Fruit fly (Drosophila melanogaster) Kc167 (cell line): ENCODE data around the gene CG8034.

ENCODE experiments used
- Myc ChIP-seq: fragments of >200 bp; optimal IDR thresholded peaks from 2 replicates; lab custom pipeline; 2017; ENCODE audit warnings: missing external identifiers
- Sin3A ChIP-seq: fragments of >200 bp; optimal IDR thresholded peaks from 2 replicates; lab custom pipeline; 2018; ENCODE audit warnings: missing external identifiers
- h ChIP-seq: fragments of >200 bp; optimal IDR thresholded peaks from 3 replicates; lab custom pipeline; 2018; ENCODE audit warnings: missing external identifiers
- insv ChIP-seq: fragments of >200 bp; optimal IDR thresholded peaks from 3 replicates; lab custom pipeline; 2018; ENCODE audit warnings: missing external identifiers
- psq ChIP-seq: fragments of >200 bp; optimal IDR thresholded peaks from 2 replicates; lab custom pipeline; 2017; ENCODE audit warnings: missing external identifiers
- ttk ChIP-seq: sonication (Bioruptor generic); optimal IDR thresholded peaks from 2 replicates; lab custom pipeline; 2017; ENCODE audit warnings: missing external identifiers

Gene CG8034

DNA sequence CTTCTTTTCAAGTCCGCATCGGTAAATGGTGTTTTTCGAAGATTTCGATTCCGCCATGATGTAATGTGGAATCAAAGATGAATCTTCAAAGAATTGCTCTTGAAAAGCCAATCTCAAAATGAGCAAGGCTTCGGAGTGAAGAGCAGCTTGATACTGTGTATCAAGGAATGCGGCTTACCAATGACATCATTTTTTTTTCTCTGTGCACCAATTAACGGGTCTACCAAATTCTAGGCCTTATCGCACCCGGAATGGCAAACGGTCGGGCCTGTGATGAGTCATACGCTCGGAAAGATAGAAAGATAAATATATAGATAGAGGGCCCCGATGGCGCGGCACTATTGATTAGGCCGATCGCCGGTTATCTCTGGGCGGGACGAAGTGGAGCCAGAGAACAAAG is 18.6 kb upstream of the CG8034 start:
- no peak for TF ChIP-seq ttk (lab: Kevin White, UChicago)
- no peak for TF ChIP-seq Myc
- no peak for TF ChIP-seq h (lab: Kevin White, UChicago)
- no peak for TF ChIP-seq psq (lab: Kevin White, UChicago)
- no peak for TF ChIP-seq insv (lab: Kevin White, UChicago)
- no peak for TF ChIP-seq Sin3A (lab: Kevin White, UChicago)

DNA sequence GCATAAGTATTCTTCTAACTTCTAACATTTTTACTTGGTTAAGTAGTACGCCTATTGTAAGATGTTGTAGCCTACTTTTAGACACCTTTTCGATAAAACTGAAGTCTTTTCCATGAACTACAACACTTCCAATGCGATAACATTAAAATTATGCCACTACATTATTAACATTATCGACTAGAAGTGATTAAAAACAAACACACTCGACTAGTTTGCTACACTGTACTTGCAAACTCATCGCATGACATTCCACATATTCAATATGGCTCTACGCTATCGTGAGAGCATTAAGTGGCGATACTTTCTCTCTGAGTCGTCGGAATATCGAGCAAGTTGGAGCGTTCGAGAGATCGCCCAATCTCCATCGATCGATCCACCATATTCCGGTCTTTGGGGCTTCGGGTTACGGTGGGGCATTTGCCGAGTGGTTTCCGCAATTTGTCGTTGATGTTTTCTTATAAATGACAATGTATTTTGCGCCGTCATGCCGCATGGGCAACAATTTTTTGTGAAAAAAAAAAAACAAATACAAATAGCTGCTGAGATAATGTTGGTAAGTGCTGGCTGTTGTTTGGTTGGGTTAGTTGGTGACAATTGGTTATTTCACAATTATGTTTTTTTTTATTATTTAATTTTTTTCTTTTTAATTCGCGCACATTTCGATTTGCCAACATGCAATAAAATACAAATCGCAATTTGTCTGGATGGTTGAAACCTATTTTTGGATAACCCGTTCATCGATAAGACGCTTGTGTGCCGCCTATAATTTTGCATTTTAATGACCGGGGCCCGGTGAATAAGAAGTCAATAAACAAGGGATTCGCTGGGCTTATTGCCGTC is 17.7 kb upstream of the CG8034 start:
- TF ChIP-seq ttk (lab: Kevin White, UChicago): no peak
- no peak for TF ChIP-seq Myc
- no peak for TF ChIP-seq Sin3A (lab: Kevin White, UChicago)
- TF ChIP-seq h (lab: Kevin White, UChicago): no peak
- no peak for TF ChIP-seq psq (lab: Kevin White, UChicago)
- TF ChIP-seq insv (lab: Kevin White, UChicago): no peak

DNA sequence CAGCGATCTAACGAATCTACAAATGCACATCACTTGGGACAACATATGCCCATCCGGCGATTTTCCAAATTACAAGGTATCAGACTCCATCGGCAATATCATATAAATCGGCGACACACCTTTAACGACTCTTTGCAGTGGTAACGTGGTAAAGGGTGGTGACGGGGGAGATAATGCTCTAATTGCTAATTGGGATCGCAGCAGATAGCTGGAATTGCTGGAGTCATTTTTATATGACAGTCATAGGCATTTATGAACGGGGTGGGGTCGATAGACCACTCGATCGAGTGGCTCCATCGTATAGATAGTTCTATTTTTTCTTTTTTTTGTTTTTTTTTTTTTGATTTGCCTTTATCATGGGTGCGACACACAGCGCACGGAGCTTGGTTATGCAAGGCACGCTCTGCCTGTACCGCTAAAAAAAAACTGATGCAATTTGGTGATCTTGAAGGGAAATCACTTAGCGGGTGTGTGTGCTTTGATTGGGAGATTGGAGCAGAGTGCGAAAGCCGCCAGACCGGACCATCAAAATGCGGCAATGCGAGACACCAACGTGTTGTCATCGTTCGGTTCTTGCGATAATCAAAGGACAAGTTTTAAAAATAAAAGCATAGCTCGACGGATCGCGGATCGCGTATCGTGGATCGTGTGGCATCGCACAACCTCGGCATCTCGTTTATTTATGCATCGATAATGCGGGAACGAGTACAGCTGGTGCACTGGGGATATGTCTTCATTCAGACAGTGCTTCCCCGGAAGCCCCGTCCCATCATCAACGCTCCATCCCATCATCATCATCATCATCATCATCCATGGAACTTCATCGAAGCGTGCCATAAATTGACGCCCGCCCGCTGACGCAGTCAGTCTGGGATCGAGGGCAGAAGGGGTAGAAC is 16.6 kb upstream of the CG8034 start:
- TF ChIP-seq ttk (lab: Kevin White, UChicago): no peak

DNA sequence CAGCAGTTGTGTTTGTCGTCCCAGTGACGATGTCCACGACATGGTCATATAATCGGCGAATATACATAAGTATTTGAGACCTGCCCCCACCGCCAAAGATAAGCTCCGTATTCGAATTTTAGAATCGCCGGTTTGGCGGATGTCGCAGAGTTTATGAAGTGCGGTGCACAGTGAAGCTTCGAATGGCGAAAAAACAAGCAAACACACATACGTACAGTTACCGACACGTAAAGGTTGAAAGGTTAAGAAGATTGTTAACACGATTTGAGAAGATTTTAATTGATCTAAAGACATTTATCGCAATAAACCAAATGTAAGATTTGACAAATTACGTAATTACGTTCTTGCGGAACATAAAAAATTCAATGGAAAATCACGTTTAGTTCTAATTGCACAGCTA is 11.7 kb upstream of the CG8034 start:
- TF ChIP-seq ttk (lab: Kevin White, UChicago): no peak
- TF ChIP-seq h (lab: Kevin White, UChicago): no peak
- TF ChIP-seq Myc: no peak
- TF ChIP-seq Sin3A (lab: Kevin White, UChicago): no peak
- no peak for TF ChIP-seq insv (lab: Kevin White, UChicago)
- TF ChIP-seq psq (lab: Kevin White, UChicago): no peak

dm6 chrX:19307810-19308456 is 10.0 kb upstream of the CG8034 start, which contains the start of gene CG8051:
CG8051 (minus strand) TSS chrX:19307925.
- TF ChIP-seq Sin3A (lab: Kevin White, UChicago): no peak
- TF ChIP-seq psq (lab: Kevin White, UChicago): no peak

- TF ChIP-seq insv (lab: Kevin White, UChicago): no peak
- TF ChIP-seq h (lab: Kevin White, UChicago): no peak
- no peak for TF ChIP-seq Myc
- no peak for TF ChIP-seq ttk (lab: Kevin White, UChicago)
- TF ChIP-seq psq (lab: Kevin White, UChicago): no peak
- TF ChIP-seq Sin3A (lab: Kevin White, UChicago): no peak
These were observed 8.6 kb upstream of the CG8034 start for dm6 chrX:19306531-19306930.

DNA sequence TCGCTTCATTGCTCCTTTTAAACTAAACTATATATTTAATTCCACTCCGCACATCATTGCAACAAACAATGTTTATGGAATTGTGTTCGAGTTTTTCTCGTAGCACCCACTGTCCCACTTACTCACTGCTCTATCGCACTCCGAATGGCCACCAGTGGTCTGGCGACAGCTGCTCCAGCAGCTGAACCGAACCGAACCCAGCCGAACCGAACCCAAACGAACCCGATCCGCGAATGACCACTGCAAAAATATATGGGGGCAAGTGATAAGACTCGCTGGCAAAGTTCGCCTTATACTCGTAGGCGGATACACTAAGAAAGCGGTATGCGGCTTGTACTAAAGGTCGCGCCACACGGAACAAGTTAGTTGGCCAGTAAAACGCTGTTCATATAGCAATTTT is 7.2 kb upstream of the CG8034 start:
- no peak for TF ChIP-seq h (lab: Kevin White, UChicago)
- no peak for TF ChIP-seq Myc
- no peak for TF ChIP-seq insv (lab: Kevin White, UChicago)
- no peak for TF ChIP-seq Sin3A (lab: Kevin White, UChicago)
- TF ChIP-seq ttk (lab: Kevin White, UChicago): no peak

DNA sequence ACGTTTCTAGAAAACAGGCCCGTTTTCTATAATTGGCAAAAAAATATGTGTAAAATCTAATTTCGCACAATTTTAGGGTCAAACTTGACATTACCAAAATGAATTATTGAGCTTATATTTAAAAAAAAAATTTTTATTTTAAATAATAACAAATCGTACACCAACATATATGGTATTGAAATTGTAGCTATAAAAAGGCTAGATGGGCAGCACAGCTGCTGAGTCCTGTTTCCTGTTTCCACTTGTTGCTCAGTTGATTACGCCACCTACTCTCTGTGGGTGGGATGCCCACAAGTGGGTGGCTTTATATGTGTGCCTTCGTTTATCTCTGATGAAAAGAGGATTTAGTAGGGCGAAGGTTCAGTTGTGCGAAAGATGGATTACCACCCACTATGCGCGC is 1.4 kb upstream of the CG8034 start:
- TF ChIP-seq ttk (lab: Kevin White, UChicago) (no peak), Myc (no peak), h (lab: Kevin White, UChicago) (no peak), insv (lab: Kevin White, UChicago) (no peak), Sin3A (lab: Kevin White, UChicago) (no peak), psq (lab: Kevin White, UChicago) (no peak)

- TF ChIP-seq Myc (no peak), ttk (lab: Kevin White, UChicago) (no peak), psq (lab: Kevin White, UChicago) (no peak), h (lab: Kevin White, UChicago) (no peak), Sin3A (lab: Kevin White, UChicago) (no peak), insv (lab: Kevin White, UChicago) (no peak)
These were observed 788 bp upstream of the CG8034 start for dm6 chrX:19298785-19299114.

dm6 chrX:19295831-19296423 is 2.0 kb downstream of the CG8034 start:
- TF ChIP-seq Sin3A (lab: Kevin White, UChicago) (no peak), ttk (lab: Kevin White, UChicago) (no peak), insv (lab: Kevin White, UChicago) (no peak), h (lab: Kevin White, UChicago) (no peak)

DNA sequence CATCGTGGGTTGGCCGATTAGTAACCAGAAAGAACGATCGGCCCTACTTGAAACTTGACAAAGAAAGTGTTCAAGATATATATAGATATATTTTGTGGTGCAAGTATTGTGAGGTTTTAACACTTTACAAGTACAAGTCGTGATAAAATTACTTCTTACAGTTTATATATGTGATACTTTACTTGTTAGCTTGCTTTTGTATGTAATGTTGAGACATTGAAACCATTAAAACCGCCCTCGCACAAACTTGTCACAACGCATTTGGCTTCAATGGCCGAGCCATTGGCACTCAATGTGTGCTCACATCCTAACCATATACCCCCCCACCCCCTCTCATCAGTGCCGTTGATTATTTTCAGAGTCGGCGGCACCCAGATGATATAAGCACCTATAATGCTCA is 3.0 kb downstream of the CG8034 start:
- TF ChIP-seq insv (lab: Kevin White, UChicago) (no peak), psq (lab: Kevin White, UChicago) (no peak), ttk (lab: Kevin White, UChicago) (no peak), Sin3A (lab: Kevin White, UChicago) (no peak), h (lab: Kevin White, UChicago) (no peak), Myc (no peak)
